Worm (Caenorhabditis elegans) whole organism, L4/young adult: ENCODE measurements around the gene C06B3.16.

Experiments used
- W03F9.2 ChIP-seq: fragments of 150-350 bp; optimal IDR thresholded peaks from 2 replicates; lab custom pipeline; 2014; ENCODE audit warnings: missing biosample characterization, missing genetic modification characterization
- dao-5 ChIP-seq: sonication (generic microtip); optimal IDR thresholded peaks from 2 replicates; lab custom pipeline; 2016; ENCODE audit warnings: missing genotype, missing genetic modification characterization, moderate library complexity, missing compliant biosample characterization
- him-1 ChIP-seq: sonication (generic microtip); optimal IDR thresholded peaks from 2 replicates; lab custom pipeline; 2016; ENCODE audit warnings: missing genotype, missing genetic modification reagents, missing genetic modification characterization, missing compliant biosample characterization

The C06B3.16 gene

ce11 chrV:13936052-13936451, 4.7 kb downstream of the C06B3.16 start:
- TF ChIP-seq W03F9.2 (tag; lab: Kevin White, UChicago) (no peak), him-1 (no peak), dao-5 (tag; lab: Kevin White, UChicago) (no peak)

ce11 chrV:13936850-13937249, 5.5 kb downstream of the C06B3.16 start, which contains the start of gene srw-145:
TSS of gene srw-145 (plus strand) at chrV:13937150.
- no peak for TF ChIP-seq dao-5 (tag; lab: Kevin White, UChicago)
- TF ChIP-seq him-1, result no peak
- TF ChIP-seq W03F9.2 (tag; lab: Kevin White, UChicago), result no peak

- TF ChIP-seq dao-5 (tag; lab: Kevin White, UChicago), result no peak
These were observed 10.8 kb downstream of the C06B3.16 start, which contains the start of gene dpr-1 for ce11 chrV:13942082-13942481. TSS of gene dpr-1 (minus strand) at chrV:13942182.

ce11 chrV:13946385-13947019, 15.2 kb downstream of the C06B3.16 start, which contains the start of the genes srx-10 and clec-226:
TSS of gene srx-10 (minus strand) at chrV:13946485.
TSS of gene clec-226 (plus strand) at chrV:13946969.
- TF ChIP-seq W03F9.2 (tag; lab: Kevin White, UChicago) (no peak), him-1 (no peak), dao-5 (tag; lab: Kevin White, UChicago) (no peak)

- no peak for TF ChIP-seq him-1
- no peak for TF ChIP-seq dao-5 (tag; lab: Kevin White, UChicago)
- TF ChIP-seq W03F9.2 (tag; lab: Kevin White, UChicago), result no peak
These were observed 17.7 kb downstream of the C06B3.16 start, which contains the start of gene R10D12.6 for ce11 chrV:13949010-13949409. TSS of gene R10D12.6 (plus strand) at chrV:13949310.

- TF ChIP-seq dao-5 (tag; lab: Kevin White, UChicago) (no peak), W03F9.2 (tag; lab: Kevin White, UChicago) (no peak), him-1 (no peak)
These were observed 18.4 kb downstream of the C06B3.16 start, which contains the start of gene R10D12.7 for ce11 chrV:13949752-13950151. TSS of gene R10D12.7 (plus strand) at chrV:13950052.

ce11 chrV:13953191-13953590, 21.9 kb downstream of the C06B3.16 start, which contains the start of gene R10D12.8:
TSS of gene R10D12.8 (minus strand) at chrV:13953291.
- TF ChIP-seq W03F9.2 (tag; lab: Kevin White, UChicago) (no peak), him-1 (no peak), dao-5 (tag; lab: Kevin White, UChicago) (no peak)

- TF ChIP-seq dao-5 (tag; lab: Kevin White, UChicago) (no peak), W03F9.2 (tag; lab: Kevin White, UChicago) (no peak), him-1 (no peak)
These were observed 22.7 kb downstream of the C06B3.16 start, which contains the start of gene swt-6 for ce11 chrV:13954056-13954455. TSS of gene swt-6 (plus strand) at chrV:13954356.

- no peak for TF ChIP-seq him-1
- TF ChIP-seq W03F9.2 (tag; lab: Kevin White, UChicago), result no peak
- no peak for TF ChIP-seq dao-5 (tag; lab: Kevin White, UChicago)
These were observed 24.2 kb downstream of the C06B3.16 start for ce11 chrV:13955370-13956089.

DNA sequence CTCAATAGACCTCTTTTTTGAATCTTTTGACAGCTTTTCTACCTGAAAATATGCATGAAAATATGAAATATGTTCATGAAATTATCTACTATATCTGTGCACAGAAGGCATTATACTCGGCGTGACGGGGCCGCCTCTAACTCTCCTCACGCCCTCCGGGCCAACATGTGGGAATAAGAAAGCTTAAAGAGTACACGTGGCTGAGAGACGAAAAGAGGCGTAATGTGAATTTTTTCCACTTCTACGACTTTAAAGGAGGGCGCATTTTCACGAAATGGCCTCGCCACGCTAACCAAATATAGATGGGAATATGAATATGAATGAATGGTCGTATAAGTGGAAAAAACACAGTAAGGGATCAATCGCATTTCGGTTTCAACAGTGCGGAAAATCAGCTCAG, 26.4 kb downstream of the C06B3.16 start:
- TF ChIP-seq dao-5 (tag; lab: Kevin White, UChicago), result no peak
- TF ChIP-seq W03F9.2 (tag; lab: Kevin White, UChicago), result no peak
- no peak for TF ChIP-seq him-1

DNA sequence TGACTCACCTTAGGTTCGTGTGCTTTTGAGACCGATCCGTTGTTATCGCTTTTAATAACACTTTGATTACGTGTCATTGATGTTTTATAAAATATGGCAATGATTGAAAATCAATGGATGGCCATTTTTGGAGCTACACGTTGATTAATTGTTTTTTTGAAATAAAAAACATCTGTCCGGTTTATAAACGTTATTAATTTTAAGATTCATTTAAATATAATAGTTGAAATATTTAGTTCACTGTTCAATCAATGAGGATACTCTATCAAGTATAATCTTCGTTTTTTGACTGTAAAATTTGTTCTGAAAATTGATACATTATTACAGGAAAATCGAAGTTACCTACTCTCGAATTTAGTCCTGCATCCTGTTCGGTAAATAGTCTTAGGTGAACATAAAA, 26.9 kb downstream of the C06B3.16 start, which contains the start of gene R10D12.10:
TSS of gene R10D12.10 (minus strand) at position 101 of the 400 bp plus-strand sequence.
- TF ChIP-seq W03F9.2 (tag; lab: Kevin White, UChicago), result no peak
- no peak for TF ChIP-seq him-1
- no peak for TF ChIP-seq dao-5 (tag; lab: Kevin White, UChicago)

DNA sequence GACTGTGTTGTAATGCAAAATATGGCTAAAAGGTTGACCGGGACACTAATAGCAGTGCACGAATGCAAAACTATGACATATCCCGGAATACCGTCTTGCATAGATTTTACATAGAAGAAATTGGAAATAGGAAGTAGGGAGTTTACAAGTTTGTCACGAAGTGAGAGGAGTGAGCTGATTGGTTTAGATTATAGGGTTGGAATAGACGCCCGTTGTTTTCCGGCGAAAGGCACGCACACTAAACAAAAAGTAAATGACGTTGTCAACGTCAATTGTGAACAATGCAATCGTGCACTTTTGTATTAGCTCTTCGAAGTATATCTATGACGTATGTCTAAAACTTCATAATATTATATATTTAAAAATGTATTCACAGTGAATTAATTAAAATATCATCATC, 29.6 kb downstream of the C06B3.16 start, which contains the start of gene srh-24:
TSS of gene srh-24 (minus strand) at position 101 of the 400 bp plus-strand sequence.
- TF ChIP-seq dao-5 (tag; lab: Kevin White, UChicago) (no peak), W03F9.2 (tag; lab: Kevin White, UChicago) (no peak), him-1 (no peak)

- TF ChIP-seq dao-5 (tag; lab: Kevin White, UChicago) (no peak), him-1 (no peak), W03F9.2 (tag; lab: Kevin White, UChicago) (peak; percentile 78)
These were observed 30.6 kb downstream of the C06B3.16 start, which contains the start of the genes algn-13 and R10D12.13 for ce11 chrV:13961927-13962419. TSS of gene algn-13 (minus strand) at chrV:13961977. TSS of gene R10D12.13 (plus strand) at chrV:13962417.
